Worm (Caenorhabditis elegans): Measurements from ENCODE around the gene col-150.

ce11 chrV:10281374-10281773 lies 13.1 kb downstream of the col-150 start, which contains the start of gene lys-2:
- TF ChIP-seq sptf-1 (tag; optimal IDR thresholded peaks at IDR 0.05) (no peak), nhr-28 (tag; optimal IDR thresholded peaks at IDR 0.05) (no peak), rnt-1 (tag; optimal IDR thresholded peaks at IDR 0.05) (no peak), dpl-1 (GFP tag; optimal IDR thresholded peaks at IDR 0.05) (no peak), unc-62 (GFP tag; optimal IDR thresholded peaks at IDR 0.05) (no peak), nhr-47 (tag; optimal IDR thresholded peaks at IDR 0.05) (no peak)
